Worm (Caenorhabditis elegans) whole organism, mixed stage, embryonic: ENCODE results near the gene T09D3.8.

Experiments used
- M03D4.4 ChIP-seq: sonication (generic microtip); optimal IDR thresholded peaks from 2 replicates; lab custom pipeline; 2017; ENCODE audit warnings: mild to moderate bottlenecking, missing genetic modification characterization, missing compliant biosample characterization
- bed-3 ChIP-seq: fragments of 200-800 bp; sonication (Bioruptor generic); optimal IDR thresholded peaks from 3 replicates; lab custom pipeline; 2018; ENCODE audit warnings: mild to moderate bottlenecking, missing genetic modification characterization, moderate library complexity, missing compliant biosample characterization
- blmp-1 ChIP-seq: fragments of 150-350 bp; optimal IDR thresholded peaks from 2 replicates; lab custom pipeline; 2014; ENCODE audit warnings: missing biosample characterization, missing genetic modification characterization
- ceh-43 ChIP-seq: fragments of 200-800 bp; sonication (Bioruptor generic); optimal IDR thresholded peaks from 2 replicates; lab custom pipeline; 2018; ENCODE audit warnings: mild to moderate bottlenecking, missing genetic modification characterization, moderate library complexity, missing compliant biosample characterization
- ceh-83 ChIP-seq: fragments of 200-800 bp; sonication (Bioruptor generic); optimal IDR thresholded peaks from 2 replicates; lab custom pipeline; 2018; ENCODE audit warnings: mild to moderate bottlenecking, missing genetic modification characterization, missing compliant biosample characterization
- ces-1 ChIP-seq: fragments of 150-350 bp; optimal IDR thresholded peaks from 2 replicates; lab custom pipeline; 2014; ENCODE audit warnings: missing biosample characterization, missing genetic modification reagents, missing genetic modification characterization
- cnd-1 ChIP-seq: fragments of 200-800 bp; sonication (Bioruptor generic); optimal IDR thresholded peaks from 2 replicates; lab custom pipeline; 2018; ENCODE audit warnings: mild to moderate bottlenecking, missing genetic modification characterization, missing compliant biosample characterization
- drap-1 ChIP-seq: fragments of 200-800 bp; sonication (Bioruptor generic); optimal IDR thresholded peaks from 3 replicates; lab custom pipeline; 2018; ENCODE audit warnings: mild to moderate bottlenecking, missing genetic modification characterization, missing compliant biosample characterization
- elt-1 ChIP-seq: sonication (generic microtip); optimal IDR thresholded peaks from 2 replicates; lab custom pipeline; 2017; ENCODE audit warnings: missing genetic modification characterization, mild to moderate bottlenecking, missing compliant biosample characterization, antibody characterized with exemption, moderate library complexity, borderline replicate concordance; ENCODE audit not compliant: insufficient read depth
- elt-3 ChIP-seq: fragments of 150-350 bp; optimal IDR thresholded peaks from 2 replicates; lab custom pipeline; 2014; ENCODE audit warnings: missing biosample characterization, missing genetic modification characterization
- flh-1 ChIP-seq: fragments of 200-800 bp; sonication (Bioruptor generic); optimal IDR thresholded peaks from 2 replicates; lab custom pipeline; 2018; ENCODE audit warnings: mild to moderate bottlenecking, missing genetic modification characterization, moderate library complexity, missing compliant biosample characterization
- ham-2 ChIP-seq: fragments of 200-800 bp; sonication (Bioruptor generic); optimal IDR thresholded peaks from 2 replicates; lab custom pipeline; 2018; ENCODE audit warnings: mild to moderate bottlenecking, missing genetic modification characterization, missing compliant biosample characterization
- hlh-1 ChIP-seq: fragments of 150-350 bp; optimal IDR thresholded peaks from 2 replicates; lab custom pipeline; 2014; ENCODE audit warnings: missing biosample characterization, missing genetic modification reagents, missing genetic modification characterization
- lin-13 ChIP-seq: fragments of 150-350 bp; optimal IDR thresholded peaks from 2 replicates; lab custom pipeline; 2014; ENCODE audit warnings: missing biosample characterization, missing genetic modification characterization
- lin-32 ChIP-seq: fragments of 200-800 bp; sonication (Bioruptor generic); optimal IDR thresholded peaks from 2 replicates; lab custom pipeline; 2018; ENCODE audit warnings: mild to moderate bottlenecking, missing genetic modification characterization, missing compliant biosample characterization
- lsy-2 ChIP-seq: fragments of 150-350 bp; optimal IDR thresholded peaks from 2 replicates; lab custom pipeline; 2014; ENCODE audit warnings: missing biosample characterization, missing genetic modification characterization
- mab-5 ChIP-seq: fragments of 150-350 bp; optimal IDR thresholded peaks from 2 replicates; lab custom pipeline; 2014; ENCODE audit warnings: missing biosample characterization, missing genetic modification characterization
- mep-1 ChIP-seq: fragments of 150-350 bp; optimal IDR thresholded peaks from 2 replicates; lab custom pipeline; 2017; ENCODE audit warnings: missing biosample characterization, missing genetic modification reagents, missing genetic modification characterization, inconsistent platforms
- nhr-12 ChIP-seq: fragments of 150-350 bp; optimal IDR thresholded peaks from 2 replicates; lab custom pipeline; 2014; ENCODE audit warnings: missing biosample characterization, missing genetic modification characterization
- nhr-2 ChIP-seq: fragments of 150-350 bp; optimal IDR thresholded peaks from 2 replicates; lab custom pipeline; 2014; ENCODE audit warnings: missing biosample characterization, missing genetic modification characterization
- nhr-237 ChIP-seq: fragments of 150-350 bp; optimal IDR thresholded peaks from 2 replicates; lab custom pipeline; 2014; ENCODE audit warnings: missing biosample characterization, missing genetic modification characterization
- nhr-28 ChIP-seq: fragments of 150-350 bp; optimal IDR thresholded peaks from 2 replicates; lab custom pipeline; 2014; ENCODE audit warnings: missing biosample characterization, missing genetic modification characterization
- nhr-76 ChIP-seq: sonication (generic microtip); optimal IDR thresholded peaks from 2 replicates; lab custom pipeline; 2017; ENCODE audit warnings: missing biosample characterization, missing genetic modification characterization
- pha-4 ChIP-seq: fragments of 150-350 bp; optimal IDR thresholded peaks from 2 replicates; lab custom pipeline; 2018; ENCODE audit warnings: missing biosample characterization, missing genetic modification reagents, missing genetic modification characterization
- sem-2 ChIP-seq: fragments of 200-800 bp; sonication (Bioruptor generic); optimal IDR thresholded peaks from 2 replicates; lab custom pipeline; 2018; ENCODE audit warnings: mild to moderate bottlenecking, missing genetic modification characterization, missing compliant biosample characterization
- snpc-4 ChIP-seq: fragments of 150-350 bp; optimal IDR thresholded peaks from 2 replicates; lab custom pipeline; 2014; ENCODE audit warnings: missing biosample characterization, missing genetic modification characterization
- sptf-1 ChIP-seq: sonication (generic microtip); optimal IDR thresholded peaks from 2 replicates; lab custom pipeline; 2017; ENCODE audit warnings: mild to moderate bottlenecking, missing genetic modification characterization, moderate library complexity, missing compliant biosample characterization
- unc-120 ChIP-seq: sonication (generic microtip); optimal IDR thresholded peaks from 2 replicates; lab custom pipeline; 2017; ENCODE audit warnings: missing genetic modification characterization, missing compliant biosample characterization; ENCODE audit not compliant: poor library complexity, severe bottlenecking
- unc-62 ChIP-seq: fragments of 150-350 bp; optimal IDR thresholded peaks from 2 replicates; lab custom pipeline; 2014; ENCODE audit warnings: missing biosample characterization, missing genetic modification reagents, missing genetic modification characterization
- zip-8 ChIP-seq: fragments of 150-350 bp; optimal IDR thresholded peaks from 2 replicates; lab custom pipeline; 2014; ENCODE audit warnings: missing biosample characterization, missing genetic modification characterization
- ztf-11 ChIP-seq: fragments of 150-350 bp; optimal IDR thresholded peaks from 2 replicates; lab custom pipeline; 2014; ENCODE audit warnings: missing biosample characterization, missing genetic modification characterization

T09D3.8 gene

ce11 chrV:5351483-5351882, 13.5 kb upstream of the T09D3.8 start, which contains the start of gene srd-9:
Gene srd-9, plus strand, starts transcription at chrV:5351783.
- TF ChIP-seq nhr-12 (no peak), elt-1 (tag; lab: Kevin White, UChicago) (no peak), ham-2 (GFP tag; lab: Kevin White, UChicago) (no peak), hlh-1 (tag; lab: Kevin White, UChicago) (no peak), drap-1 (GFP tag; lab: Kevin White, UChicago) (no peak), lin-32 (GFP tag; lab: Kevin White, UChicago) (no peak), mab-5 (tag; lab: Kevin White, UChicago) (no peak), unc-120 (tag; lab: Kevin White, UChicago) (no peak), snpc-4 (tag; lab: Kevin White, UChicago) (no peak)

ce11 chrV:5358772-5359171, 6.2 kb upstream of the T09D3.8 start, which contains the start of gene nhr-216:
Gene nhr-216, minus strand, starts transcription at chrV:5358872.
- TF ChIP-seq sptf-1 (tag; lab: Kevin White, UChicago) (no peak), ham-2 (GFP tag; lab: Kevin White, UChicago) (no peak), mab-5 (tag; lab: Kevin White, UChicago) (no peak), snpc-4 (tag; lab: Kevin White, UChicago) (no peak), ceh-83 (GFP tag; lab: Kevin White, UChicago) (no peak), mep-1 (tag; lab: Kevin White, UChicago) (no peak), hlh-1 (tag; lab: Kevin White, UChicago) (no peak), bed-3 (no peak), nhr-237 (no peak), elt-3 (tag; lab: Kevin White, UChicago) (no peak), sem-2 (GFP tag; lab: Kevin White, UChicago) (no peak), lin-13 (no peak), pha-4 (tag; lab: Kevin White, UChicago) (no peak), blmp-1 (tag; lab: Kevin White, UChicago) (no peak), cnd-1 (no peak)
- TF ChIP-seq, all 35 proteins: peak for 0

ce11 chrV:5362220-5362619, 2.7 kb upstream of the T09D3.8 start:
- TF ChIP-seq flh-1 (GFP tag; lab: Kevin White, UChicago), result no peak
- TF ChIP-seq nhr-76 (tag; lab: Kevin White, UChicago), result no peak
- no peak for TF ChIP-seq zip-8 (tag; lab: Kevin White, UChicago)
- no peak for TF ChIP-seq ces-1 (GFP tag; lab: Kevin White, UChicago)
- no peak for TF ChIP-seq nhr-2 (tag; lab: Kevin White, UChicago)
- TF ChIP-seq lin-32 (GFP tag; lab: Kevin White, UChicago), result no peak
- TF ChIP-seq ztf-11, result no peak
- no peak for TF ChIP-seq pha-4 (tag; lab: Kevin White, UChicago)
- no peak for TF ChIP-seq ceh-43 (GFP tag; lab: Kevin White, UChicago)
- TF ChIP-seq elt-1 (tag; lab: Kevin White, UChicago), result no peak
- no peak for TF ChIP-seq nhr-28 (tag; lab: Kevin White, UChicago)
- TF ChIP-seq unc-62, result no peak
- no peak for TF ChIP-seq nhr-12
- TF ChIP-seq ceh-83 (GFP tag; lab: Kevin White, UChicago), result no peak
- no peak for TF ChIP-seq sem-2 (GFP tag; lab: Kevin White, UChicago)
- no peak for TF ChIP-seq nhr-237
- TF ChIP-seq unc-120 (tag; lab: Kevin White, UChicago), result no peak
- no peak for TF ChIP-seq M03D4.4 (tag; lab: Kevin White, UChicago)
- no peak for TF ChIP-seq lsy-2 (tag; lab: Kevin White, UChicago)
- TF ChIP-seq cnd-1, result no peak

DNA sequence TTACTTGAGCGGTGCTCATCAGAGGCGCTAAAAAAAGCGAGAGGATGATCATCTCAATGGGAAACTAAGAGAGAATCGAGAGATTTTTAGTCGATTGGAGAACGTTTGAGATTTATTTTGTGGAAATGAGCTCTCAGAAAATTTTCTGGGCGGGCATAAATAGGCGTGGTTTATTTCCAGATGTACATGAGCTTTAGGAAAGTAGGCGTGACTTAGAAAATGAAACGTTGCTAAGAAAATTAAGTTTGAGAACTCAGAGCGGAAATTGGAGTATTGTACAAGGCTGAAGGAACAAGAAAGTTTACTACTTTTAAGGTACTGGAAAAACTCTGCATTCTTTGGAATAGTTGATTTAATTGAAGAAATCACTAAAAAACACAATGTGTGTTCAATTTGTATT, 3.8 kb downstream of the T09D3.8 start, which contains the start of gene T09D3.9:
Gene T09D3.9, minus strand, starts transcription at position 101 of the 400 bp plus-strand sequence.
- no peak for TF ChIP-seq drap-1 (GFP tag; lab: Kevin White, UChicago)
- no peak for TF ChIP-seq blmp-1 (tag; lab: Kevin White, UChicago)
- no peak for TF ChIP-seq ceh-83 (GFP tag; lab: Kevin White, UChicago)
- no peak for TF ChIP-seq ces-1 (GFP tag; lab: Kevin White, UChicago)
- TF ChIP-seq nhr-76 (tag; lab: Kevin White, UChicago), result no peak
- no peak for TF ChIP-seq ham-2 (GFP tag; lab: Kevin White, UChicago)
- no peak for TF ChIP-seq flh-1 (GFP tag; lab: Kevin White, UChicago)
- TF ChIP-seq mep-1 (tag; lab: Kevin White, UChicago), result no peak
- no peak for TF ChIP-seq ztf-11
- TF ChIP-seq sem-2 (GFP tag; lab: Kevin White, UChicago), result no peak
- no peak for TF ChIP-seq nhr-237
- no peak for TF ChIP-seq elt-1 (tag; lab: Kevin White, UChicago)
- TF ChIP-seq nhr-12, result no peak
- no peak for TF ChIP-seq sptf-1 (tag; lab: Kevin White, UChicago)
- no peak for TF ChIP-seq hlh-1 (tag; lab: Kevin White, UChicago)
- no peak for TF ChIP-seq lsy-2 (tag; lab: Kevin White, UChicago)
- TF ChIP-seq cnd-1, result no peak
- no peak for TF ChIP-seq snpc-4 (tag; lab: Kevin White, UChicago)
